Fruit fly (Drosophila melanogaster): ENCODE measurements around the gene Eip75B.

dm6 chr3L:17977594-17978242 is 86.8 kb downstream of the Eip75B start:
- TF ChIP-seq psq (optimal IDR thresholded peaks at IDR 0.05) (no peak), Sin3A (optimal IDR thresholded peaks at IDR 0.05) (no peak)
